Worm (Caenorhabditis elegans) whole organism, L4 larva: Measurements from ENCODE around the gene tig-3.

Experiments used
- F10B5.3 ChIP-seq: sonication (generic microtip); optimal IDR thresholded peaks from 2 replicates; lab custom pipeline; 2016; ENCODE audit warnings: mild to moderate bottlenecking, missing genetic modification characterization, missing compliant biosample characterization
- F26F4.8 ChIP-seq: fragments of 200-800 bp; sonication (Bioruptor generic); conservative IDR thresholded peaks from 2 replicates; pipeline ENCODE4 v1.3.6; 2022; ENCODE audit warnings: missing genetic modification characterization, missing compliant biosample characterization
- F37D6.2 ChIP-seq: sonication (generic microtip); optimal IDR thresholded peaks from 2 replicates; lab custom pipeline; 2016; ENCODE audit warnings: mild to moderate bottlenecking, missing genetic modification characterization, missing compliant biosample characterization
- R02D3.7 ChIP-seq: fragments of 150-350 bp; sonication (generic microtip); optimal IDR thresholded peaks from 3 replicates; lab custom pipeline; 2014; ENCODE audit warnings: missing biosample characterization, missing genetic modification characterization
- T26A8.4 ChIP-seq: fragments of 200-800 bp; sonication (Bioruptor generic); IDR thresholded peaks from 2 replicates; pipeline ENCODE4 v1.3.6; 2022; ENCODE audit warnings: missing genetic modification characterization, missing compliant biosample characterization
- Y5F2A.4 ChIP-seq: fragments of 200-800 bp; sonication (Bioruptor generic); optimal IDR thresholded peaks from 2 replicates; lab custom pipeline; 2018; ENCODE audit warnings: mild to moderate bottlenecking, missing genetic modification characterization, missing compliant biosample characterization
- Y75B8A.6 ChIP-seq: fragments of 200-800 bp; sonication (Bioruptor generic); IDR thresholded peaks from 2 replicates; pipeline ENCODE4 v1.3.6; 2022; ENCODE audit warnings: missing genetic modification reagents, missing genetic modification characterization, missing compliant biosample characterization
- ZK337.2 ChIP-seq: fragments of 200-800 bp; sonication (Bioruptor generic); IDR thresholded peaks from 2 replicates; pipeline ENCODE4 v1.3.6; 2022; ENCODE audit warnings: missing genetic modification reagents, missing genetic modification characterization, missing compliant biosample characterization
- attf-4 ChIP-seq: sonication (generic microtip); optimal IDR thresholded peaks from 3 replicates; lab custom pipeline; 2017; ENCODE audit warnings: missing biosample characterization, missing genetic modification characterization
- ceh-32 ChIP-seq: sonication (generic microtip); optimal IDR thresholded peaks from 2 replicates; lab custom pipeline; 2016; ENCODE audit warnings: mild to moderate bottlenecking, missing genetic modification characterization, missing compliant biosample characterization; ENCODE audit not compliant: poor library complexity
- ceh-82 ChIP-seq: sonication (generic microtip); optimal IDR thresholded peaks from 2 replicates; lab custom pipeline; 2017; ENCODE audit warnings: missing biosample characterization, missing genetic modification characterization
- daf-12 ChIP-seq: fragments of 150-350 bp; optimal IDR thresholded peaks from 2 replicates; lab custom pipeline; 2014; ENCODE audit warnings: missing biosample characterization, missing genetic modification reagents, missing genetic modification characterization
- daf-8 ChIP-seq: fragments of 200-800 bp; sonication (Bioruptor generic); IDR thresholded peaks from 2 replicates; pipeline ENCODE4 v1.3.6; 2022; ENCODE audit warnings: missing genetic modification characterization, missing compliant biosample characterization
- dmd-6 ChIP-seq: fragments of 200-800 bp; sonication (Bioruptor generic); IDR thresholded peaks from 2 replicates; pipeline ENCODE4 v1.3.6; 2022; ENCODE audit warnings: missing genetic modification reagents, missing genetic modification characterization, missing compliant biosample characterization
- duxl-1 ChIP-seq: sonication (generic microtip); optimal IDR thresholded peaks from 2 replicates; lab custom pipeline; 2016; ENCODE audit warnings: mild to moderate bottlenecking, missing genetic modification characterization, moderate library complexity, missing compliant biosample characterization; ENCODE audit not compliant: poor library complexity
- dve-1 ChIP-seq: sonication (generic microtip); optimal IDR thresholded peaks from 2 replicates; lab custom pipeline; 2017; ENCODE audit warnings: antibody characterized with exemption, mild to moderate bottlenecking, missing genetic modification characterization, missing compliant biosample characterization; ENCODE audit not compliant: insufficient read depth
- hlh-30 ChIP-seq: sonication (generic microtip); optimal IDR thresholded peaks from 2 replicates; lab custom pipeline; 2017; ENCODE audit warnings: antibody characterized with exemption, mild to moderate bottlenecking, missing genetic modification characterization, missing compliant biosample characterization; ENCODE audit not compliant: insufficient read depth
- hmg-1.1 ChIP-seq: fragments of 200-800 bp; sonication (Bioruptor generic); IDR thresholded peaks from 2 replicates; pipeline ENCODE4 v1.3.6; 2022; ENCODE audit warnings: missing genetic modification reagents, missing genetic modification characterization, missing compliant biosample characterization
- jun-1 ChIP-seq: fragments of 150-350 bp; optimal IDR thresholded peaks from 2 replicates; lab custom pipeline; 2014; ENCODE audit warnings: missing biosample characterization, missing genetic modification reagents, missing genetic modification characterization
- lin-1 ChIP-seq: fragments of 200-800 bp; sonication (Bioruptor generic); IDR thresholded peaks from 2 replicates; pipeline ENCODE4 v1.3.6; 2022; ENCODE audit warnings: missing genetic modification reagents, missing genetic modification characterization, missing compliant biosample characterization
- lin-29 ChIP-seq: fragments of 200-800 bp; sonication (Bioruptor generic); IDR thresholded peaks from 2 replicates; pipeline ENCODE4 v1.3.6; 2022; ENCODE audit warnings: missing genetic modification reagents, missing genetic modification characterization, missing compliant biosample characterization
- lin-38 ChIP-seq: fragments of 200-800 bp; sonication (Bioruptor generic); IDR thresholded peaks from 2 replicates; pipeline ENCODE4 v1.3.6; 2022; ENCODE audit warnings: missing genetic modification reagents, missing genetic modification characterization, missing compliant biosample characterization
- lir-3 ChIP-seq: sonication (generic microtip); optimal IDR thresholded peaks from 2 replicates; lab custom pipeline; 2016; ENCODE audit warnings: mild to moderate bottlenecking, missing genetic modification characterization, missing compliant biosample characterization
- madf-5 ChIP-seq, 2 experiments: fragments of 200-800 bp; sonication (Bioruptor generic); IDR thresholded peaks; 2 replicates each; pipeline ENCODE4 v1.3.6; 2022; ENCODE audit warnings: missing compliant biosample characterization in 2 of 2, missing genetic modification characterization in 2 of 2
- madf-9 ChIP-seq: fragments of 200-800 bp; sonication (Bioruptor generic); conservative IDR thresholded peaks from 2 replicates; pipeline ENCODE4 v1.3.6; 2022; ENCODE audit warnings: missing genetic modification reagents, missing genetic modification characterization, missing compliant biosample characterization
- mdl-1 ChIP-seq, 2 experiments: fragments of 150-350 bp in 1 of 2; sonication (generic microtip) in 1 of 2; optimal IDR thresholded peaks; 2 replicates each; lab custom pipeline; 2014 to 2017; ENCODE audit warnings: missing biosample characterization in 2 of 2, missing genetic modification characterization in 2 of 2
- mdt-29 ChIP-seq: fragments of 200-800 bp; sonication (Bioruptor generic); IDR thresholded peaks from 2 replicates; pipeline ENCODE4 v1.3.6; 2022; ENCODE audit warnings: missing genetic modification reagents, missing genetic modification characterization, missing compliant biosample characterization
- mes-2 ChIP-seq: sonication (generic microtip); optimal IDR thresholded peaks from 2 replicates; lab custom pipeline; 2016; ENCODE audit warnings: missing genotype, mild to moderate bottlenecking, missing genetic modification characterization, missing compliant biosample characterization; ENCODE audit not compliant: poor library complexity, severe bottlenecking
- nhr-111 ChIP-seq: fragments of 200-800 bp; sonication (Bioruptor generic); optimal IDR thresholded peaks from 2 replicates; lab custom pipeline; 2018; ENCODE audit warnings: mild to moderate bottlenecking, missing genetic modification characterization, missing compliant biosample characterization
- nhr-28 ChIP-seq: fragments of 150-350 bp; optimal IDR thresholded peaks from 2 replicates; lab custom pipeline; 2014; ENCODE audit warnings: missing biosample characterization, missing genetic modification characterization
- nhr-41 ChIP-seq: fragments of 200-800 bp; sonication (Bioruptor generic); IDR thresholded peaks from 2 replicates; pipeline ENCODE4 v1.3.6; 2022; ENCODE audit warnings: missing genetic modification reagents, missing genetic modification characterization, missing compliant biosample characterization
- nhr-48 ChIP-seq: sonication (generic microtip); optimal IDR thresholded peaks from 2 replicates; lab custom pipeline; 2016; ENCODE audit warnings: mild to moderate bottlenecking, missing genetic modification characterization, missing compliant biosample characterization
- nhr-76 ChIP-seq: fragments of 150-350 bp; optimal IDR thresholded peaks from 2 replicates; lab custom pipeline; 2014; ENCODE audit warnings: missing biosample characterization, missing genetic modification characterization
- php-3 ChIP-seq: fragments of 200-800 bp; sonication (Bioruptor generic); IDR thresholded peaks from 2 replicates; pipeline ENCODE4 v1.3.6; 2022; ENCODE audit warnings: missing genetic modification reagents, missing genetic modification characterization, missing compliant biosample characterization
- pqm-1 ChIP-seq: sonication (generic microtip); optimal IDR thresholded peaks from 2 replicates; lab custom pipeline; 2017; ENCODE audit warnings: missing biosample characterization, missing genetic modification characterization
- set-16 ChIP-seq: fragments of 200-800 bp; sonication (Bioruptor generic); IDR thresholded peaks from 2 replicates; pipeline ENCODE4 v1.3.6; 2022; ENCODE audit warnings: missing genetic modification reagents, missing genetic modification characterization, missing compliant biosample characterization
- skn-1 ChIP-seq: fragments of 150-350 bp; optimal IDR thresholded peaks from 2 replicates; lab custom pipeline; 2014; ENCODE audit warnings: missing biosample characterization, missing genetic modification characterization
- snpc-4 ChIP-seq: fragments of 150-350 bp; optimal IDR thresholded peaks from 2 replicates; lab custom pipeline; 2014; ENCODE audit warnings: missing biosample characterization, missing genetic modification characterization
- tag-97 ChIP-seq: fragments of 200-800 bp; sonication (Bioruptor generic); IDR thresholded peaks from 2 replicates; pipeline ENCODE4 v1.3.6; 2022; ENCODE audit warnings: missing genetic modification characterization, missing compliant biosample characterization
- unc-62 ChIP-seq, 3 experiments: fragments of 150-350 bp in 1 of 3; sonication (generic microtip); optimal IDR thresholded peaks in 2 of 3; peaks in 1 of 3; 1 replicate in 1 of 3; 2 replicates in 2 of 3; lab custom pipeline; 2014 to 2017; ENCODE audit warnings: missing biosample characterization in 3 of 3, missing genetic modification characterization in 3 of 3, missing genetic modification reagents in 3 of 3, missing genotype in 1 of 3
- zfp-3 ChIP-seq: fragments of 200-800 bp; sonication (Bioruptor generic); conservative IDR thresholded peaks from 2 replicates; pipeline ENCODE4 v1.3.6; 2022; ENCODE audit warnings: missing genetic modification reagents, missing genetic modification characterization, missing compliant biosample characterization
- zip-2 ChIP-seq: fragments of 150-350 bp; optimal IDR thresholded peaks from 2 replicates; lab custom pipeline; 2014; ENCODE audit warnings: missing biosample characterization, missing genetic modification characterization
- ztf-11 ChIP-seq: fragments of 150-350 bp; optimal IDR thresholded peaks from 2 replicates; lab custom pipeline; 2014; ENCODE audit warnings: missing biosample characterization, missing genetic modification characterization
- ztf-7 ChIP-seq: fragments of 150-350 bp; optimal IDR thresholded peaks from 2 replicates; lab custom pipeline; 2014; ENCODE audit warnings: missing biosample characterization, missing genetic modification characterization

Gene tig-3

ce11 chrII:15205346-15205745 lies 46.2 kb downstream of the tig-3 start (continued):
- no peak for TF ChIP-seq zip-2 (tag; lab: Kevin White, UChicago)
- no peak for TF ChIP-seq php-3
- TF ChIP-seq daf-12 (tag; lab: Kevin White, UChicago) = no peak
- no peak for TF ChIP-seq set-16 (GFP tag; lab: Robert Waterston, UW)
- TF ChIP-seq nhr-76 (tag; lab: Kevin White, UChicago) = no peak
- no peak for TF ChIP-seq F26F4.8
- TF ChIP-seq jun-1 (tag; lab: Kevin White, UChicago) = no peak
- TF ChIP-seq hmg-1.1 (GFP tag; lab: Robert Waterston, UW) = no peak
- TF ChIP-seq tag-97 = no peak
- TF ChIP-seq lin-1 (GFP tag; lab: Robert Waterston, UW) = peak; percentile 57; the same call in 1 of the 2 replicates
- no peak for TF ChIP-seq lin-38 (GFP tag; lab: Robert Waterston, UW)
- peak; percentile 5 for TF ChIP-seq mes-2 (tag; lab: Kevin White, UChicago)
- TF ChIP-seq skn-1 = no peak
- TF ChIP-seq snpc-4 (tag; lab: Kevin White, UChicago) = no peak
- peak; percentile 93 for TF ChIP-seq hlh-30 (tag; lab: Kevin White, UChicago)
- TF ChIP-seq T26A8.4 (GFP tag; lab: Robert Waterston, UW) = 0 out of 2 replicates have a peak, but pooled peaks have one; percentile 31
- TF ChIP-seq ceh-82 (tag; lab: Kevin White, UChicago) = no peak
- TF ChIP-seq ceh-32 (tag; lab: Kevin White, UChicago) = no peak
- TF ChIP-seq ZK337.2 = no peak
- TF ChIP-seq duxl-1 (tag; lab: Kevin White, UChicago) = no peak
- no peak for TF ChIP-seq ztf-7 (tag; lab: Kevin White, UChicago)
- no peak for TF ChIP-seq daf-8 (GFP tag; lab: Robert Waterston, UW)
- no peak for TF ChIP-seq lir-3 (tag; lab: Kevin White, UChicago)
- TF ChIP-seq F37D6.2 = no peak
- peak; percentile 73 for TF ChIP-seq nhr-48
- TF ChIP-seq zfp-3 = no peak
- no peak for TF ChIP-seq F10B5.3 (tag; lab: Kevin White, UChicago)
- no peak for TF ChIP-seq madf-5 (GFP tag; IDR thresholded peaks at IDR 0.05; lab: Robert Waterston, UW)
- TF ChIP-seq mdl-1 (tag; optimal IDR thresholded peaks at IDR 0.05; lab: Kevin White, UChicago) = peak; percentile 15 to 89
- peak; percentile 68 for TF ChIP-seq lin-29
- TF ChIP-seq nhr-111 (GFP tag; lab: Kevin White, UChicago) = no peak
- no peak for TF ChIP-seq nhr-41 (GFP tag; lab: Robert Waterston, UW)
- TF ChIP-seq ztf-11 (tag; lab: Kevin White, UChicago) = no peak
- TF ChIP-seq Y5F2A.4 (GFP tag; lab: Kevin White, UChicago) = no peak
- TF ChIP-seq nhr-28 (tag; lab: Kevin White, UChicago) = peak; percentile 54
- TF ChIP-seq attf-4 = no peak
- TF ChIP-seq madf-9 (GFP tag; lab: Robert Waterston, UW) = no peak
- no peak for TF ChIP-seq Y75B8A.6 (GFP tag; lab: Robert Waterston, UW)
- peak; percentile 47 for TF ChIP-seq dve-1 (tag; lab: Kevin White, UChicago)
- no peak for TF ChIP-seq mdt-29 (GFP tag; lab: Robert Waterston, UW)

- TF ChIP-seq unc-62 (GFP tag; optimal IDR thresholded peaks at IDR 0.05 in 1 of 2; lab: Kevin White, UChicago) (peak in 1 of 2 experiments; percentile 67), unc-62 (tag; optimal IDR thresholded peaks at IDR 0.05; lab: Kevin White, UChicago) (no peak), nhr-111 (GFP tag; lab: Kevin White, UChicago) (no peak), pqm-1 (tag; lab: Kevin White, UChicago) (no peak), T26A8.4 (GFP tag; lab: Robert Waterston, UW) (no peak), tag-97 (no peak), dmd-6 (GFP tag; lab: Robert Waterston, UW) (peak; percentile 13; the same call in 1 of the 2 replicates), R02D3.7 (tag; lab: Kevin White, UChicago) (no peak)
These were observed 47.3 kb downstream of the tig-3 start for ce11 chrII:15204069-15204850.
